Fruit fly (Drosophila melanogaster) ovary, adult (tissue): ENCODE data around the gene CG46467.

Source experiments
- CG17801 ChIP-seq: fragments of 200-800 bp; optimal IDR thresholded peaks from 2 replicates; lab custom pipeline; 2019; ENCODE audit warnings: missing biosample characterization, mild to moderate bottlenecking, missing genetic modification characterization, moderate library complexity; ENCODE audit not compliant: partially characterized antibody

CG46467 gene

DNA sequence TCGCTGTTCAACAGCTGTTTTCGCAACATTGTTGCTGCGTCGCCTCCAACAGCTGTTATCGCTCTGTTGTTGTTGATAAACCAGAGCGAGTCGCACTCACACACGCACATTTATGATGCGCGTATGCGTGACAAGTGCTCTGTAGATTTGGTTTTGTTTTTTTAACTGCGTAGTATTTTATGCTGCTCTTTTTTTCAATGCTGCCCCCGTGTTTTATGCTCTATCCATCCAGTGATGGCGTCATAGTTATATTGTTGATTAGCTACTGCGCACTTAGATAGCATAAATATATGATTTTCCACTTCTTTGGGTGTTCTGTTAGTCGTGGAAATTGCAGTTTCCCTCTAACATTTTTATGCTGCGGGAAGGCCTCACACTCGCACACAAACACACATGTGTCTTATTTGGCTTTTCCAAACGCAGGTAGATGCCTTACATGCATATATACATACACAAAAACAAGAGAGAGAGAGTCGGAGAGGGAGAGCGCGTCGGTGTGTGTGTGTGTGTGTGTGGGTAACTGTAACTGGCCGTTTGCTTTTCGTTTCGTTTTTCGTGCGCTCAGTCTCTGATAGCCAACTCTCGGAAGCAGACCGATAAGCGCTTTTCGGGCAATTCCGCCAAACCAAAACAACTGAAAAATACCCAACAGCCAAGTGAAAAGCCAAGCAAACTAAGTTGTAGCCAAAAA is at the start of gene CG46467, which contains the start of gene Glut4EF:
CG46467 (plus strand) TSS at position 564 of the 691 bp plus-strand sequence.
Glut4EF (plus strand) TSS at position 564 of the 691 bp plus-strand sequence.
- no peak for TF ChIP-seq CG17801 (GFP tag; lab: Kevin White, UChicago)

DNA sequence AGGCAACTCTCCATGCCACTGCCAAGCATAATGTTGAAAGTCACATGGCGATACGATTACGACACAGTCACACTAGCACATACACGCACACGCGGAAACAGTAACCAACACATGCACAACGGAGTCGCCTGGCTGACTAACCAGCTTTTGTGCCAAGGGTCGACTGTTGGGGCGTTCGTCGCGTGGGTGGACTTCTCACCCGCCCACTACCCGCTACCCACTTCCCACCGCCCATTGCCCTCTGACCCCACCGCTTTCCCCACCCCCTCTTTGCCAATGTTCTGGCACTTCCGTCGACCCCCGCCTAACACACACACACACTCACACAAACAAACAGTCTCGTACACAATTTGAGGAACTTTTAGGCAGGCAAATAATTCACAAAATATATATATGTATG is 22.8 kb upstream of the CG46467 start:
- TF ChIP-seq CG17801 (GFP tag; lab: Kevin White, UChicago) = no peak

DNA sequence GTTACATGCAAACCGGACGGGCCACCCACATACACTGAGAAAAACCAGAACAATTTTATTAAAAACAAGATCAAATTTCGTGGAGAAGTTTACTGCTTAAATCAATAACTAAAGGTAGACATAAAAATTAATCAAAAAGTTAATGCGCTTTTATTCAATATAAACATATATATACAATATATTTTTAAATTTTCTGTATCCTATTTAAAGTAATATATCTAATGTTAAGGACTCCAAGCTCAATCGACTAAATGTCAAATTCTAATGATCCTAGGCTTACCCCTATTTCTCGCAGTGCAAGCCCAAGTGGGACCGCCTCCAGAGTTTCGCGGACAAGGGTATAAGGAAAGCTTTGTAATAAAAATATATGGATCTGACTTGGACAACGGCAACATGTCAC is 16.7 kb upstream of the CG46467 start:
- TF ChIP-seq CG17801 (GFP tag; lab: Kevin White, UChicago) = no peak

DNA sequence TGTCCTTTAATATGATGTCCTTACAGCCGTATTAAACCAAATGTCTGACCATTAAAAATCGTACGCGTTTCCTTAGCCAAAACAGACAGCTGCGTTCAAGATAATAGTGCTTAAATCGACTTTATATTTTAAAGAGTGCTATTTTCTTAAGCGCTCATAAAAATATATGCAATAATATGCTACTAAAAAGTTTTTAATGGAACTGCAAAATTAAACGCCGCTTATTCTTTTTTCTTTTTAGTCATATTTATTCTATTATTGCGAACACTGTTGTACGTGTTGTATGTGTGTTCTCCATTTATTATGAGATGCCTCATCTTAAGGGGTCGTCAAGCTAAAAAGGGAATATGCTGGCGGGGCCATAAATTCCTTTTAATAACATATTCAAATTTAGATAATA is 13.9 kb upstream of the CG46467 start:
- TF ChIP-seq CG17801 (GFP tag; lab: Kevin White, UChicago) = no peak

DNA sequence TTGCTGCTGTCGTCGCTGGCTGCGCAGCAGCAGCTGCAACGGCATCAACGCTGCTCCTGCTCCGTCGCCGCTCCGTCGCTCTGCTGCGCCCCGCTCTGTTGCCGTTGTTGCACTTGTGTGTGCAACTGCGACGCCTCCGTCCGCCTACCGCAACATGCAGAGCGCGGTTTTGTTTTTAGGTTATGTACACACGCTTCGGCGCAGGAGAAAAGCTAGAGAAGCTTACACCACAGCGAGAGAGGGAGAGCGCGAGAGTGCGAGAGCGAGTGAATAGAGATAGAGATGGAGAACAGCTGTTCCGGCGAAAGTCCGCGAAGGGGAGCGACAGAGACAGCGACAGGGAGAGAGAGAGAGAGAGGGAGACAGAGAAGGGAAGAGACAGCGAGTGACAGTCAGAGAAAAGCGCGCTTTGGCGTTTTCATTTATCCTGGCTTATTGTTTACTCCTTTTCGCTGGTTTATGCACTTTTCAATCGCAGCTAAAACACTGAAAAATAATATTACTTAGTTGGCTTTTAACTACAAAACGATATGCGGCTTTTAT is 8.6 kb upstream of the CG46467 start:
- no peak for TF ChIP-seq CG17801 (GFP tag; lab: Kevin White, UChicago)

DNA sequence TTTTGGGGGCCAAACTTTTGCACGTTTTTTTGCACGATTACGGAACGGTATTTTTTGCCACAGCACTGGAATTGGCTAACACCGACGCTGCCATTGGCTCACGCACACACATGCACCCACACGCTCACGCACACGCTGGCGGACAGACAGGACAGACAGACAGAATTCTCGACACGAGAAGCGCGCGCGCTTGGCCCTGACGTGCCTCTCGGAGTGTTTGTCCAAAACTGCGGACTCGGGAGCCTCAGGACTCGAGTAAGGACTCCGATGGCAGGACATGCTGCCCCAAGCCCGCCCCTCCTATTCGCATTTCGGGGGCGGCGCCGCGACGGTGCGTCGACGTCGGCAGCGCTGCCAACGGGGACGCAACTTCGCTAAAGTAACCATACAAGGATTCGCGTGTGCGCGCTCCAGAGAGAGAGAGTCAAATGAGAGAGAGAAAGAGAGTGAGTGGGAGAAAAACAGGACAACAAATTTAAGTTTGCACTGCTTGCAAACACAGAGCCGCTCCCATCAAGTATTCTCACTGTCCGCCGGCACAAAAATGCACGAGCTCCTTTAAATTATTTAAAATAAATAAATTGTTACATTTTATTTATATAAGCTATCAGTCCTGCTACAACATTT is 6.5 kb upstream of the CG46467 start, which contains the start of gene Teh1:
Teh1 (minus strand) TSS at position 210 of the 627 bp plus-strand sequence.
- TF ChIP-seq CG17801 (GFP tag; lab: Kevin White, UChicago) = no peak

DNA sequence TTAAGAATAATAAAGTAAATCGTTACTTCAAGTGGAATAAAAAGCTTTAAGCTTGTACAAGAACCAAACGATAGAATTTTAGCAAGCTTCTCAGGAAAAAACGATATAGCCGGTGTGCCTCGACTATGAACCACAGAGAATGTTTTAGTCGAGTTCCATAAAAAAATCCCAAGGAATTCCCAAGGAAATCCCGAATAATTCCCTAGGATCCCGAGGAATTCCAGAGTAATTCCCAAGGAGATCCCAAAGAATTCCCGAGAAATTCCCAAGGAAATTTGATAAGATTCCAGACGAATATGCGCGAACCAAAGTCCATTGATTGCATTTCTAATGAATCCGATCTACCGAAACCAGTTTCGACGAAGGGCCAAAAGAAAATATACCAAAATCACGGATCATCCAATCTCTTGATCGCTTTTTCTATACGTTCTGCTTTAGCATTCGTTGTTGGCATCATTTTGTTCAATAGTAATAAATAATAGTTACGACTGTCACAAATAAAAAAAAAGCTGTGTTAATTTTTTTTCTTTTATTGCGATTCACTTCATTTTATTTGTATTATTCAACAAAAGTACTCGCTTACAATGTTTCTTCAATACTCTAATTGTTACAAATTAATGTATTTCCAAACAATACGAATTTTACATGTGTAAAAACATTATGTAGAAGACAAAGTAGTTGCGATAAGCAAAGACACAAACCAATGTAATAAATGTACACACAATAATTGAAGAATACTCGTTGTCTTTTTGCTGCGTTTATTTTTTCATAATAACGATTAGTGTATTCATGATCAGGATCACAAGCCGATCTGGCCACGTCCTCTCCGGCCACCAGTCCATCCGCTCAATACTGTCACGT is 5.7 kb upstream of the CG46467 start:
- no peak for TF ChIP-seq CG17801 (GFP tag; lab: Kevin White, UChicago)

DNA sequence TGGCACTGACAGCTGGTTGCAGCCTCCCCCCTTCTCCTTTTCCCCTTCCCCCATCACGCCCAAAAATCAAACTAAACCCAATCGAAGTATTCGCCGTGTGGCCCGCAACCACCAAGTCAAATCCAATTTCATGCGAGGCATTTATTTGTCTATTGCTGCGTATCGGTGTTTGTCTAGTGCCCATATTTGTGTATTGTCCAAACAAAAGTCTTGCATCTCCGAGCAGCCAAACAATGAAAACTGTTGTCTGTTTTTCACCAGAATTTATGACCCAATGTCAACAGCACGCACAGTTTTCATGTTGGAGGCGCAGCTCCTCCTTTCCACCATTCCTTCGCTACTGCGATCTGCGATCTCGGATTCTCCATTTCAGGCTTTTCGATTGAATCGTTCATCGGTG is 4.5 kb upstream of the CG46467 start:
- TF ChIP-seq CG17801 (GFP tag; lab: Kevin White, UChicago) = no peak

DNA sequence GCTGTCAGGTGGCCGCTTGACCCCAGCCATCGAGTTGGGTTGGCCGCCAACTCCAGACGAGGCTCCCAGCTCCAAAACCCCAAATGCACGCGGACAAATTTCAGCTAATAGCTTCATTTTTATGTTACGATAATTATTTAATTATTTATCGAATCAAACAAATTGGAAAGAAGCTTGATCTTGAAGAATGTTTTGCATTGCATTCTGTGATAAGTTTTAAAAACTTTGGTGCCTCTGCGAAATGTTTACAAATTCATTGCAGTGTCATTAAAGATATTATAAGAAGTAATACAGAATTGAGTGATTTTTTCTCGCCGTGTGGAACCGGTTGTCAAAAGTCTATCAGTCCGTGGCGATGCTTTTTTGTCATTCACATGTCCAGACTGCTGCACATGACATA is 4.1 kb upstream of the CG46467 start:
- no peak for TF ChIP-seq CG17801 (GFP tag; lab: Kevin White, UChicago)

DNA sequence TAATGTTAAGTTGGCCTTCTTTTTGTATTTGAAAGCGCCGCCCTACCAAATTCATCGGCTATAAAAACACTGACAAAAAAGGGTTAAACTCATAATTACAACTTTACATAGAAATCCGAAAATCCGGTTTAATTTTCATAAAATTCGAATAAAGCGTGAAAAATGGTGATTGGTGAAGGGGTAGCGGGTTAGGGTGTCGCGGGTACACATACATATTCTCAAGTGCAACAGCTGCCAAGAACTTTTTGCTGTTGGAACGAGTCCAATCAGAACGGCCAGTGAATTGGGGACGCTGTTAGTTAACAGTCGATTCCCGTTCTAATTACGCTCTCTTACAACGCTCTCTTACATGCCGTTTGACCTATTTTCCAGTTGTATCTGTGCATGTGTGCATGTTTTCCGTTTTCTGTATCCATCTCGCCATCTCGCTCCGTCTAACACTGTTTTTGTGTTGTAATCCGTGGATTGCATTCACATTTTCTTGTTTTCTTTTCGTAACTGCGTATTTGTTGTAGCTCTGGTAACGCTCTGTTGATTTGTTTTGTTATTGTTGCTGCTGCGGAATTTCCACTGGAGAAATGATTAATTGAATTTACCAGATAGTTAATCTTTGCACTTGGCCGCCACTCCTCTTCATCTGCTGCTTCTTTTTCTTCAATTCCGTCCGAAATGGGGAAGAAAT is 2.2 kb upstream of the CG46467 start:
- TF ChIP-seq CG17801 (GFP tag; lab: Kevin White, UChicago) = no peak

DNA sequence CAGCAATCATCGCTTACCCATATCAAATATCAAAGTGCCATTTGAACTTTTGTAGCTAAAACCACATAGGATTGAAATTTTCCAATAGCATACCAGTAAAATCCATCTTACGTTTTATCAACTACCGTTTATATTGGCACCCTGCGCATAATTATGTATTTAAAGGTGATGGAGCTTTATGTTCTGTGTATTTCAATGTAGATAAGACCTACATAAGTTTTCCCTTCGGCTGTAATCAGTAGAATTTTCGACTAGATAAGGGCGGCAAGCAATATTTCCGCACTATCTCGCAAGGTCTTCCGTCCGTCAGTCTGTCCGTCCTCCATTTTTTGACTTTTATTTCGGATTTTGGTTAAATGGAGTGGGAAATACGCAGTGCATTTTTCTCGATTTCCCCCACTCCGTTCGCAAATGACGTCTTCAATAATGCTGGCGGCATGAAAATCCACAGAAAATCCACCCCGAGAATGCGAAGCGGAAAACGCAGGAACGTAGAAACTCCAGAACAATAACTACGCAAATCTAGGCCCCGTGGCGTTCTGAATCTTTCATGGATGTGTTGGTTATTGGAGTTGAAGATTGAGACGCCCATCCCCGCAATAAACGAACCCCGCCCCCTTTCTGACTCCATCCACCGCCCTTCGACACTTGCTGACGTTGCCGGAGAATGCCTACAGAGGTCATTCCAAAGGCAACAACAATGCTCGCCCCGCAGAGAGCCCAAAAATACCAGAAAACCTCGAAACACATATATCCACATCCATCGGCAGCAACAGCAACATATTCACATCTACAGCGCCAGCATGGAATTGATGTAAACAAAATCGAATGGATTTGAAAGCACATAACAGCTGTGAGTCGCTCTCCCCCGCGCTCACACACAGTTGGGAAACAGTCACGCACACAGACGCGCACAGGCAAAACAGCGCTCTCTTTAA is 1.4 kb upstream of the CG46467 start:
- no peak for TF ChIP-seq CG17801 (GFP tag; lab: Kevin White, UChicago)

DNA sequence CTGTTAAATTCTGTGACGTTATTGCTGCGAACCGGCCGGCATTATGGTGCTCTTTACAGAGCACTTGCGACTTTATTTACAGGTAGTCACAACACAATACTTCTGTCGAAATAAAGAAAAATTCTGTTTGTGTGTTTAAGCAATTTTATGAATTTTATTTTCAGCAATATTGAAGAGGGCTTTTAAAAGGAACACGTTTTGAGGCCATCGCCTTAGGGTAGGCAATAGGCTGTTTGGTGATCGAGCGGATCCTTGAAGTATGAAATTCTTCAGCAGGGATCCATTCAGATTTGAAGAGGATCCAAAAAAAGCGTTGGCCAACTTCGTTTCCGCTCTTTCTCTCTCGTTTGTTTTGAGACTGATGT is 746 bp upstream of the CG46467 start:
- TF ChIP-seq CG17801 (GFP tag; lab: Kevin White, UChicago) = no peak

DNA sequence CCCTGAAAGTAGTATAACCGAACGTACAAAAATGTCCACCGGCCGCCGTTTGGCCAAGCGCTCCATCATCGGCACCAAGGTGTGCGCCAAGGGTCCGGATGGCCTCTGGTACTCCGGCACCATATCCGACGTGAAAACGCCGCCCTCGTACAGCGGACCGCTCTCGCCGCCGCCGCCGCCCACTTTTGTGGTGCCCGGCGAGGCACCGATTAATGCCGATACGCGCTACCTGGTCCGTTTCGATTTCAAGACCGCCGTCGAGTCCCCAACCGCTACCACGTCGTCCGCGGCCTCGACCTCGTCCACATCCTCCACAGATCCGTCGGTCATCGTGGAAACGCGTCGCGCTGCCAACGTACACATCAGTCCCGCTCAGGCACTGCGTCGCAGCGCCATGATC is 1.2 kb downstream of the CG46467 start:
- TF ChIP-seq CG17801 (GFP tag; lab: Kevin White, UChicago) = no peak
